Fruit fly (Drosophila melanogaster): Measurements from ENCODE around the gene CG15385.

The CG15385 gene

dm6 chr2L:2198613-2199432 lies 13.5 kb downstream of the CG15385 start (continued):
- TF ChIP-seq Opbp (GFP tag; IDR thresholded peaks at IDR 0.05; ENCODE audit: partially characterized antibody) (no peak), dimm (GFP tag; IDR thresholded peaks at IDR 0.05) (no peak), D19A (tag; optimal IDR thresholded peaks at IDR 0.05) (peak; percentile 85), CG11247 (GFP tag; IDR thresholded peaks at IDR 0.05) (no peak), aop (GFP tag; IDR thresholded peaks at IDR 0.05) (no peak), Side (GFP tag; optimal IDR thresholded peaks at IDR 0.05) (peak; percentile 90), CG3407 (GFP tag; optimal IDR thresholded peaks at IDR 0.05) (peak; percentile 83), Max (GFP tag; optimal IDR thresholded peaks at IDR 0.05) (peak; percentile 89), unpg (GFP tag; optimal IDR thresholded peaks at IDR 0.05) (peak; percentile 91), ftz-f1 (GFP tag; optimal IDR thresholded peaks at IDR 0.05) (peak; percentile 100), CG31365 (tag; optimal IDR thresholded peaks at IDR 0.05) (peak; percentile 60), hbn (GFP tag; IDR thresholded peaks at IDR 0.05; ENCODE audit: partially characterized antibody) (no peak), CG18764 (GFP tag; optimal IDR thresholded peaks at IDR 0.05) (peak; percentile 81), Lim3 (GFP tag; IDR thresholded peaks at IDR 0.05) (no peak), CG2712 (tag; optimal IDR thresholded peaks at IDR 0.05) (peak; percentile 91), CG10462 (GFP tag; optimal IDR thresholded peaks at IDR 0.05) (peak; percentile 78), dm (GFP tag; optimal IDR thresholded peaks at IDR 0.05) (peak; percentile 74), twi (tag; optimal IDR thresholded peaks at IDR 0.05) (peak; percentile 61), CG17829 (tag; optimal IDR thresholded peaks at IDR 0.05) (peak; percentile 84), emc (GFP tag; optimal IDR thresholded peaks at IDR 0.05) (peak; percentile 62), CG1529 (GFP tag; optimal IDR thresholded peaks at IDR 0.05) (peak; percentile 85), CG15011 (GFP tag; optimal IDR thresholded peaks at IDR 0.05) (peak; percentile 76), prd (optimal IDR thresholded peaks at IDR 0.05) (no peak), prd (GFP tag; IDR thresholded peaks at IDR 0.05) (no peak), CG10959 (GFP tag; IDR thresholded peaks at IDR 0.05) (no peak), dmrt11E (tag; optimal IDR thresholded peaks at IDR 0.05) (peak; percentile 84), CG33557 (GFP tag; optimal IDR thresholded peaks at IDR 0.05) (peak; percentile 32), amos (GFP tag; IDR thresholded peaks at IDR 0.05; ENCODE audit: partially characterized antibody) (no peak), Nf-YA (GFP tag; IDR thresholded peaks at IDR 0.05) (no peak), zf30C (GFP tag; optimal IDR thresholded peaks at IDR 0.05) (peak; percentile 80), NC2α (GFP tag; optimal IDR thresholded peaks at IDR 0.05) (peak; percentile 85), dysf (GFP tag; IDR thresholded peaks at IDR 0.05) (no peak), Sry-δ (GFP tag; optimal IDR thresholded peaks at IDR 0.05) (peak; percentile 37), CG6765 (GFP tag; optimal IDR thresholded peaks at IDR 0.05) (peak; percentile 53), CG7372 (GFP tag; IDR thresholded peaks at IDR 0.05) (no peak), CG11696 (GFP tag; IDR thresholded peaks at IDR 0.05) (no peak), CG17612 (GFP tag; IDR thresholded peaks at IDR 0.05) (no peak), exex (tag; optimal IDR thresholded peaks at IDR 0.05) (peak; percentile 36), lola (GFP tag; optimal IDR thresholded peaks at IDR 0.05) (peak in 1 of 3 experiments; percentile 83), HmgZ (tag; optimal IDR thresholded peaks at IDR 0.05) (peak; percentile 79), so (GFP tag; IDR thresholded peaks at IDR 0.05) (no peak), CG18476 (GFP tag; optimal IDR thresholded peaks at IDR 0.05) (peak; percentile 83), tna (GFP tag; IDR thresholded peaks at IDR 0.05; ENCODE audit: partially characterized antibody) (no peak), CG9215 (GFP tag; IDR thresholded peaks at IDR 0.05) (no peak), psq (GFP tag; optimal IDR thresholded peaks at IDR 0.05) (peak; percentile 66), Fer1 (GFP tag; optimal IDR thresholded peaks at IDR 0.05) (peak; percentile 82), tll (GFP tag; optimal IDR thresholded peaks at IDR 0.05) (no peak), Dfd (GFP tag; optimal IDR thresholded peaks at IDR 0.05) (no peak), CG3995 (GFP tag; optimal IDR thresholded peaks at IDR 0.05) (no peak), jumu (GFP tag; optimal IDR thresholded peaks at IDR 0.05) (peak; percentile 90)
